Fruit fly (Drosophila melanogaster): ENCODE data around the gene ZIPIC.
A peak's percentile ranks its signal among the peaks of the same experiment; 100 is the strongest.

DNA sequence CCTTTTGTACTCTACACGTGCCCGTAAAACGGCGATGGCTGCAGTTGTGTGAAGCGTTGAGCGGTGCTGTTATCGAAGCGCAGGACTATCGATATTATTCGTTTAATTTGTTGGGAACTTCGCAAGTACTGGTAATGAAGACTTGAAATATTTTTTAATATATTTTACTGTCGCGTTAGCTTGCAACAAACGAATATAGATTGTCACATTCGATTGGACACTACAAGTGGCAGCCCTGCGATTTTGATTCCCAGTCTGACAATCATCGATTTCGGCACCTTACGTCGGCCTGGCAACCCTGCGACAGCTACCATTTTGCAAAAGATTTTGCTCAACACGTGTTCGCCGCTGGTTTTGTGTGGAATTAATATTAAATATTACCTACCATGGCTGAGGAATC lies 32.0 kb downstream of the ZIPIC start, which contains the start of the genes Nlp and Nph:
- TF ChIP-seq Abd-B (GFP tag; optimal IDR thresholded peaks at IDR 0.05) (no peak), h (GFP tag; optimal IDR thresholded peaks at IDR 0.05) (peak; percentile 54)

Data from whole organism, wandering third instar larva.